Fruit fly (Drosophila melanogaster): ENCODE results near the gene CG43403.

- TF ChIP-seq CG8478 (optimal IDR thresholded peaks at IDR 0.05) (no peak), CTCF (optimal IDR thresholded peaks at IDR 0.05) (no peak)
Observed at dm6 chr2L:2652314-2652713, 32.3 kb downstream of the CG43403 start, which contains the start of gene CG33125.
